Worm (Caenorhabditis elegans) whole organism, late embryonic: Measurements from ENCODE around the gene str-18.

Experiments used
- C08G9.2 ChIP-seq: sonication (generic microtip); optimal IDR thresholded peaks from 2 replicates; lab custom pipeline; 2016; ENCODE audit warnings: mild to moderate bottlenecking, missing genetic modification characterization, moderate library complexity, missing compliant biosample characterization
- C38D4.7 ChIP-seq: fragments of 200-800 bp; sonication (Bioruptor generic); optimal IDR thresholded peaks from 2 replicates; lab custom pipeline; 2018; ENCODE audit warnings: mild to moderate bottlenecking, missing genetic modification characterization, moderate library complexity, missing compliant biosample characterization
- K02D7.2 ChIP-seq: sonication (generic microtip); optimal IDR thresholded peaks from 2 replicates; lab custom pipeline; 2017; ENCODE audit warnings: mild to moderate bottlenecking, missing genetic modification characterization, missing compliant biosample characterization
- T23F11.4 ChIP-seq: fragments of 200-800 bp; sonication (Bioruptor generic); optimal IDR thresholded peaks from 2 replicates; lab custom pipeline; 2018; ENCODE audit warnings: mild to moderate bottlenecking, missing genetic modification characterization, missing compliant biosample characterization
- Y22D7AL.16 ChIP-seq: sonication (generic microtip); optimal IDR thresholded peaks from 2 replicates; lab custom pipeline; 2016; ENCODE audit warnings: missing genetic modification characterization, missing compliant biosample characterization
- ahr-1 ChIP-seq: sonication (generic microtip); optimal IDR thresholded peaks from 2 replicates; lab custom pipeline; 2016; ENCODE audit warnings: missing genetic modification characterization, missing compliant biosample characterization
- ama-1 ChIP-seq: fragments of 150-350 bp; optimal IDR thresholded peaks from 2 replicates; lab custom pipeline; 2014
- ceh-14 ChIP-seq: sonication (generic microtip); optimal IDR thresholded peaks from 2 replicates; lab custom pipeline; 2016; ENCODE audit warnings: missing genotype, missing genetic modification characterization, missing compliant biosample characterization
- ceh-22 ChIP-seq: sonication (generic microtip); optimal IDR thresholded peaks from 2 replicates; lab custom pipeline; 2017; ENCODE audit warnings: missing biosample characterization, missing genetic modification characterization
- ceh-34 ChIP-seq: sonication (generic microtip); optimal IDR thresholded peaks from 2 replicates; lab custom pipeline; 2016; ENCODE audit warnings: mild to moderate bottlenecking, missing genetic modification characterization, missing compliant biosample characterization
- ceh-9 ChIP-seq: sonication (generic microtip); optimal IDR thresholded peaks from 2 replicates; lab custom pipeline; 2016; ENCODE audit warnings: mild to moderate bottlenecking, missing genetic modification characterization, inconsistent platforms, missing compliant biosample characterization
- che-1 ChIP-seq: sonication (generic microtip); optimal IDR thresholded peaks from 2 replicates; lab custom pipeline; 2016; ENCODE audit warnings: mild to moderate bottlenecking, missing genetic modification characterization, missing compliant biosample characterization
- dmd-4 ChIP-seq: sonication (generic microtip); optimal IDR thresholded peaks from 2 replicates; lab custom pipeline; 2016; ENCODE audit warnings: borderline replicate concordance, missing genetic modification characterization, missing compliant biosample characterization
- dve-1 ChIP-seq: sonication (generic microtip); optimal IDR thresholded peaks from 2 replicates; lab custom pipeline; 2017; ENCODE audit warnings: antibody characterized with exemption, mild to moderate bottlenecking, missing genetic modification characterization, missing compliant biosample characterization
- elt-2 ChIP-seq: sonication (generic microtip); optimal IDR thresholded peaks from 2 replicates; lab custom pipeline; 2016; ENCODE audit warnings: missing genetic modification reagents, missing genetic modification characterization, missing compliant biosample characterization
- elt-4 ChIP-seq: sonication (generic microtip); optimal IDR thresholded peaks from 2 replicates; lab custom pipeline; 2016; ENCODE audit warnings: missing genetic modification characterization, missing compliant biosample characterization
- ets-4 ChIP-seq: sonication (generic microtip); optimal IDR thresholded peaks from 2 replicates; lab custom pipeline; 2016; ENCODE audit warnings: missing genetic modification characterization, missing compliant biosample characterization
- eyg-1 ChIP-seq: sonication (generic microtip); optimal IDR thresholded peaks from 2 replicates; lab custom pipeline; 2016; ENCODE audit warnings: missing genotype, missing genetic modification characterization, missing compliant biosample characterization
- fax-1 ChIP-seq: sonication (generic microtip); optimal IDR thresholded peaks from 2 replicates; lab custom pipeline; 2016; ENCODE audit warnings: missing genotype, missing genetic modification characterization, missing compliant biosample characterization
- fkh-10 ChIP-seq: fragments of 150-350 bp; optimal IDR thresholded peaks from 2 replicates; lab custom pipeline; 2014; ENCODE audit warnings: missing biosample characterization, missing genetic modification reagents, missing genetic modification characterization
- gmeb-2 ChIP-seq: sonication (generic microtip); optimal IDR thresholded peaks from 2 replicates; lab custom pipeline; 2016; ENCODE audit warnings: missing genetic modification characterization, inconsistent platforms, missing compliant biosample characterization
- lim-6 ChIP-seq: sonication (generic microtip); optimal IDR thresholded peaks from 2 replicates; lab custom pipeline; 2016; ENCODE audit warnings: missing genetic modification characterization, missing compliant biosample characterization
- mec-3 ChIP-seq: sonication (generic microtip); optimal IDR thresholded peaks from 2 replicates; lab custom pipeline; 2016; ENCODE audit warnings: borderline replicate concordance, missing genetic modification characterization, missing compliant biosample characterization
- nhr-11 ChIP-seq: fragments of 150-350 bp; optimal IDR thresholded peaks from 2 replicates; lab custom pipeline; 2014; ENCODE audit warnings: missing biosample characterization, missing genetic modification characterization
- odd-2 ChIP-seq: sonication (generic microtip); optimal IDR thresholded peaks from 2 replicates; lab custom pipeline; 2017; ENCODE audit warnings: antibody characterized with exemption, mild to moderate bottlenecking, missing genetic modification characterization, missing compliant biosample characterization
- pax-1 ChIP-seq: fragments of 150-350 bp; optimal IDR thresholded peaks from 2 replicates; lab custom pipeline; 2014; ENCODE audit warnings: missing biosample characterization, missing genetic modification characterization
- pha-2 ChIP-seq: sonication (generic microtip); optimal IDR thresholded peaks from 2 replicates; lab custom pipeline; 2017; ENCODE audit warnings: mild to moderate bottlenecking, missing genetic modification characterization, missing compliant biosample characterization
- pqm-1 ChIP-seq: sonication (generic microtip); optimal IDR thresholded peaks from 2 replicates; lab custom pipeline; 2016; ENCODE audit warnings: missing genetic modification characterization, missing compliant biosample characterization
- pros-1 ChIP-seq: fragments of 150-350 bp; optimal IDR thresholded peaks from 2 replicates; lab custom pipeline; 2014; ENCODE audit warnings: missing biosample characterization, missing genetic modification reagents, missing genetic modification characterization
- sdc-2 ChIP-seq: sonication (generic microtip); optimal IDR thresholded peaks from 2 replicates; lab custom pipeline; 2016; ENCODE audit warnings: missing genotype, missing genetic modification characterization, missing compliant biosample characterization
- sox-2 ChIP-seq: fragments of 200-800 bp; sonication (Bioruptor generic); IDR thresholded peaks from 2 replicates; pipeline ENCODE4 v1.3.6; 2022; ENCODE audit warnings: missing genetic modification reagents, missing genetic modification characterization, missing compliant biosample characterization
- sox-4 ChIP-seq: sonication (generic microtip); optimal IDR thresholded peaks from 2 replicates; lab custom pipeline; 2017; ENCODE audit warnings: mild to moderate bottlenecking, missing genetic modification characterization, inconsistent platforms, missing compliant biosample characterization
- tbx-7 ChIP-seq: sonication (generic microtip); optimal IDR thresholded peaks from 2 replicates; lab custom pipeline; 2016; ENCODE audit warnings: missing genotype, missing genetic modification characterization, missing compliant biosample characterization
- unc-42 ChIP-seq: sonication (generic microtip); optimal IDR thresholded peaks from 2 replicates; lab custom pipeline; 2016; ENCODE audit warnings: missing genotype, missing genetic modification characterization, missing compliant biosample characterization
- unc-55 ChIP-seq: sonication (generic microtip); optimal IDR thresholded peaks from 2 replicates; lab custom pipeline; 2017; ENCODE audit warnings: missing biosample characterization, missing genetic modification reagents, missing genetic modification characterization
- unc-86 ChIP-seq: sonication (generic microtip); optimal IDR thresholded peaks from 2 replicates; lab custom pipeline; 2016; ENCODE audit warnings: missing genetic modification characterization, missing compliant biosample characterization
- zip-5 ChIP-seq: sonication (generic microtip); optimal IDR thresholded peaks from 2 replicates; lab custom pipeline; 2016; ENCODE audit warnings: missing genetic modification characterization, missing compliant biosample characterization
- ztf-16 ChIP-seq: sonication (generic microtip); optimal IDR thresholded peaks from 2 replicates; lab custom pipeline; 2017; ENCODE audit warnings: missing genetic modification characterization, missing compliant biosample characterization

Gene str-18

DNA sequence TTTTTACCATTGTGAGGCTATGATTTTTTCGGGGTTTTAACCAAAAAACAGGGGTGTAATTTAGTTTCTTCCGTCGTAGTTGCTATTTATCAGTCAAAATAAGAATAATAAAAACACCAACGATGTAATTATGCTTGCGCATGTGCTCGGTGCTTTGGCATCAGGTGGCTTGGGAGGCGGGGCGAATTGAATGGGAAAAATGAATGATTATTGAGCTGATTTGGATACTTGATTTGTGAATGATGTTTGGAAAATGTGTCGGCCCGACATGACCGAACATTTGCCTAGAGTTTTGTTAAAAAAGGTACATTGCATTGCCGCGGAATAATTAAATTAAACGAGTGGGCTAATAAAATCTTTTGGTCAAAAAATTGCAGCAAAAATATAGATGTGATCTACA, 9.5 kb downstream of the str-18 start, which contains the start of gene str-38:
Gene str-38, minus strand, starts transcription at position 101 of the 400 bp plus-strand sequence.
- no peak for TF ChIP-seq zip-5 (tag; lab: Kevin White, UChicago)
- TF ChIP-seq ceh-14 (tag; lab: Kevin White, UChicago): no peak
- TF ChIP-seq tbx-7 (tag; lab: Kevin White, UChicago): no peak
- TF ChIP-seq ahr-1 (tag; lab: Kevin White, UChicago): no peak
- no peak for TF ChIP-seq dmd-4 (tag; lab: Kevin White, UChicago)
- TF ChIP-seq T23F11.4: no peak
- TF ChIP-seq ets-4: no peak
- TF ChIP-seq unc-86 (tag; lab: Kevin White, UChicago): no peak

DNA sequence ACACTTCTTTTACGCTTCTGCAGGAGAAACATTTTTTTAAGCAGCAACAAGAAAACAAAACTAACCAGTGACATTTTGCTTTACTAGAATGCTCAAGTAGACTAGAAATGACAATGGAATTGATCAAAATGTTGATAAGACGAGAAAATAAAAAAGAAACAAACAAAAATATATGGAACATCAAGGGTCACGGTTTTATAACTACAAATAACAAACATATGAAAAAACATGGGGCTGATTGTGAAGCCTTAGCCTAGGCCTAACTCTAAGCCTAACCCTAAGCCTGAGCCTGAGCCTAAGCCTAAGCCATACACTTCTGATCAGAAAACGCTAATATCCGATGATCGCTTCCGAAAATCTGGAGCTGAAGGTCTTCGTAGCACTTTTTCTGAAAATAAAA, 11.3 kb downstream of the str-18 start, which contains the start of gene Y6E2A.10:
Gene Y6E2A.10, minus strand, starts transcription at position 101 of the 400 bp plus-strand sequence.
- TF ChIP-seq unc-86 (tag; lab: Kevin White, UChicago) (no peak), fax-1 (tag; lab: Kevin White, UChicago) (no peak), sox-4 (tag; lab: Kevin White, UChicago) (no peak), mec-3 (no peak), pqm-1 (tag; lab: Kevin White, UChicago) (no peak), dmd-4 (tag; lab: Kevin White, UChicago) (no peak), ets-4 (no peak), C38D4.7 (GFP tag; lab: Kevin White, UChicago) (no peak), nhr-11 (no peak), ama-1 (lab: Kevin White, UChicago) (no peak)

DNA sequence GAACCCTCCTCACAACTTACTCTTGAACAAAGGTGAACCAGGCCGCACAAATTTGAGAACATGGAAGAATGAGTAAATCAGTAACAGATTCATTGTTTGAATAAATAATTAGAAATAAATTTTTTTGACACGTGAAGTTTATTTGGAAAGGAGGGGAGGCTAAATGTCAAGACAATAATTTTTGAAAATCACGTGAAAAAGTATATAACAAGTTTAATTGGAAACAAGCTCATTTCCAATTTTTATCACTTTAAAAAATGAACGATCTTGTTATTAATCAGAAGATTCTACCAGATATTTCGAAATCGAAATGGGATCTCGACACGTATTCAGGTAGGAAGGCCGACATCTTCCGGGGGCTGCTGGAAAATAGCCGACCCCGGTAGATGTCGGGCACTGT, 15.1 kb downstream of the str-18 start, which contains the start of the genes irld-57 and sfxn-1.3:
Gene irld-57, minus strand, starts transcription at position 101 of the 400 bp plus-strand sequence.
Gene sfxn-1.3, plus strand, starts transcription at position 232 of the 400 bp plus-strand sequence.
- TF ChIP-seq pqm-1 (tag; lab: Kevin White, UChicago) (no peak), unc-42 (no peak), ceh-9 (no peak), elt-4 (no peak)
- TF ChIP-seq, all 69 proteins: peak for 0

DNA sequence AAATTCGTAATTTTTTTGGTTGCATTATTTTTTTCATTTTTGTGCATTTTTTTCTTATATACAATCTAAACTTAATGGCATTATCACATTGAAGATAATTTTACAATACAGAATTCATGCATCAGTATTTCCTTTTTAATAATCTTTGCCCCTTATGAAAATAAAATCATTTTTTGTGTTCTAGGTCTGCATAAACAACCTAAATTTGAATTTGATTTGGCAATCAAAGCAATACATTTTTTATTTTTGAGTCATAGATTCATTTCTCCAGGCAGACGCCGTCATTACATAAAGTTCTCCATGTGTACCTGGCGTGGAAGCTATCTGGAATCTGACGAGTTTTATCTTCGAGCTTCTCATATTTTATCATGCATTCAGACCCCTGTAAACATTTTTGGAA, 19.9 kb downstream of the str-18 start, which contains the start of gene srh-140:
Gene srh-140, plus strand, starts transcription at position 301 of the 400 bp plus-strand sequence.
- TF ChIP-seq fkh-10 (GFP tag; lab: Kevin White, UChicago) (no peak), pros-1 (no peak), lim-6 (tag; lab: Kevin White, UChicago) (no peak), che-1 (tag; lab: Kevin White, UChicago) (no peak), sox-4 (tag; lab: Kevin White, UChicago) (no peak), zip-5 (tag; lab: Kevin White, UChicago) (no peak), ceh-22 (tag; lab: Kevin White, UChicago) (no peak)
- TF ChIP-seq, all 69 proteins: peak for 0

DNA sequence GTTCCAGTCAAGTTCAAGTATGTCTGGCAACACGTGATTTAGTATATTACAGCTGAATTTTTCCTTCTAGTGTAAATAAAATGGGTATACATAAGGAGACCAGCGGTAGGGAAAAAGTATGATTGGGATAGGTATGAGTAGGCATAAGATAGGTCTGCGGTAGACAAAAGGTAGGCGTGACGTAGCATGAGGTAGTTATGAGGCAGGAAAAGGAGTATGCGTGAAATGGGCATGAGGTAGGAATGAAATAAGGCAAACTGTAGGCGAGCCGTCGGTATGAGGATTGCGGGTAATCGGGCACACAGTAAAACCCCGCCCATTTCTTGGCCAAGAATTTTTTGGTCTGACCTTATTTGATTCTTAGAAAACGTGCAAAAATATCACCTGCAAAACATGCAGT, 20.3 kb downstream of the str-18 start:
- TF ChIP-seq ceh-34 (tag; lab: Kevin White, UChicago) (no peak), pha-2 (tag; lab: Kevin White, UChicago) (no peak), pros-1 (no peak), unc-86 (tag; lab: Kevin White, UChicago) (no peak), odd-2 (tag; lab: Kevin White, UChicago) (no peak), gmeb-2 (tag; lab: Kevin White, UChicago) (no peak), C08G9.2 (tag; lab: Kevin White, UChicago) (no peak), unc-55 (no peak), K02D7.2 (tag; lab: Kevin White, UChicago) (no peak), ztf-16 (tag; lab: Kevin White, UChicago) (no peak), eyg-1 (tag; lab: Kevin White, UChicago) (no peak), dve-1 (tag; lab: Kevin White, UChicago) (no peak), sox-2 (GFP tag; lab: Robert Waterston, UW) (no peak), sdc-2 (tag; lab: Kevin White, UChicago) (no peak), elt-2 (tag; lab: Kevin White, UChicago) (no peak), sox-4 (tag; lab: Kevin White, UChicago) (no peak), Y22D7AL.16 (tag; lab: Kevin White, UChicago) (no peak), pax-1 (tag; lab: Kevin White, UChicago) (no peak), elt-4 (no peak)
